Worm (Caenorhabditis elegans): ENCODE measurements around the gene W01C8.1.

- TF ChIP-seq nhr-12 (tag; optimal IDR thresholded peaks at IDR 0.05) (no peak), daf-12 (tag; optimal IDR thresholded peaks at IDR 0.05) (no peak), zag-1 (tag; optimal IDR thresholded peaks at IDR 0.05) (no peak), unc-39 (tag; optimal IDR thresholded peaks at IDR 0.05) (no peak), ama-1 (optimal IDR thresholded peaks at IDR 0.05) (no peak), fkh-10 (GFP tag; optimal IDR thresholded peaks at IDR 0.05) (no peak), tbx-2 (tag; optimal IDR thresholded peaks at IDR 0.05) (no peak), snpc-4 (tag; optimal IDR thresholded peaks at IDR 0.05) (no peak), lin-15B (tag; optimal IDR thresholded peaks at IDR 0.05) (no peak), hmg-11 (tag; optimal IDR thresholded peaks at IDR 0.05) (no peak), nhr-237 (tag; optimal IDR thresholded peaks at IDR 0.05) (no peak), nhr-25 (tag; optimal IDR thresholded peaks at IDR 0.05) (peak; percentile 45)
Measured at ce11 chrX:5696197-5696596, 4.0 kb downstream of the W01C8.1 start.
